Worm (Caenorhabditis elegans) whole organism, young adult: ENCODE results near the gene dcaf-13.

Source experiments
- hmg-20 ChIP-seq: fragments of 200-800 bp; sonication (Bioruptor generic); IDR thresholded peaks from 2 replicates; pipeline ENCODE4 v1.3.6; 2022; ENCODE audit warnings: missing genetic modification reagents, missing genetic modification characterization, missing compliant biosample characterization
- lir-1 ChIP-seq: fragments of 200-800 bp; sonication (Bioruptor generic); conservative IDR thresholded peaks from 2 replicates; pipeline ENCODE4 v1.3.6; 2022; ENCODE audit warnings: missing genetic modification reagents, missing genetic modification characterization, missing compliant biosample characterization

DNA sequence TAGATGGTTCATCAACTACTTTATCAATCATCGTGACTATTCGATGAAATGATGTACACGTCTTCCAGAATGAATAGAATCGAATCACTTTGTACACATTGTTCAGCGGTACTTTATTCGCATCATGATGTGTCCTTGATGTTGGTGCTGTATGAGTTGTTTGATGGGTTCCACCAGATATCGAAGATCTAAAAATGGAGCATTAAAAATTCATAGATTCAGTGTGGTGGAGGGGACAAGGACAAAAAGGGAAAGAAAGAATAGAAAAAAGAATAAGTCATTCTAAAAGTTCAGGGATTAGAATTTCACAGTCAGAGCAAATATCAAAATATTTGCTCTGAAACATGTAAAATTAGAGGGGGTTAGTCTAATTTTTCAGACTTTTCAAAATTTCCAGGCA, 20.1 kb upstream of the dcaf-13 start:
- TF ChIP-seq lir-1, result no peak
- TF ChIP-seq hmg-20 (GFP tag; lab: Robert Waterston, UW), result no peak
